Fruit fly (Drosophila melanogaster) S2 (cell line): Measurements from ENCODE around the gene SPH93.

ENCODE experiments used
- CG8478 ChIP-seq: fragments of >200 bp; optimal IDR thresholded peaks from 2 replicates; lab custom pipeline; 2018
- CTCF ChIP-seq, 2 experiments: fragments of >200 bp; optimal IDR thresholded peaks; 2 replicates each; lab custom pipeline; 2018

DNA sequence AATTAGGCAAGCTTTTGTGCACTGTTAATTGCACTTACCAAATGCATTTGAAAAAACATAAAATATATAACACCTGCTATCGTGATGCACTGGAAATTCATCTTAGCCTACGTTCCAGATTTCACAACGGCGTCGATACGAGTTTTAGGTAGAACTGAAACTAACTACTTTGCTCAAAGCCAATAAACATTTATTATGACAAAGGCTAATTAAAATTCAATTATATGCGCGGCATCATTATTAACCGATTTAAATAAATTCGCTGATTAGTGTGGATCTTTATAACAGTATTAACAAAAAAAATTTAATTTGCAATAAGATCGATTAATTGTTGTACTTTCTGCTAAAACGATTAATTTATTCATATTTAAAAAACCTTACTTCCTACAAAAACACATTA lies 19.2 kb downstream of the SPH93 start, which contains the start of gene CG33928:
- no peak for TF ChIP-seq CG8478
- no peak for TF ChIP-seq CTCF (optimal IDR thresholded peaks at IDR 0.05; lab: Kevin White, UChicago)
